Worm (Caenorhabditis elegans) whole organism, L1 larva: ENCODE results near the gene R05G9R.1.
A peak's percentile ranks its signal among the peaks of the same experiment; 100 is the strongest.

Experiments used
- C16A3.4 ChIP-seq: fragments of 150-350 bp; optimal IDR thresholded peaks from 2 replicates; lab custom pipeline; 2014; ENCODE audit warnings: missing biosample characterization, missing genetic modification characterization
- C34B4.2 ChIP-seq: sonication (generic microtip); optimal IDR thresholded peaks from 2 replicates; lab custom pipeline; 2017; ENCODE audit warnings: mild to moderate bottlenecking, missing genetic modification characterization, missing compliant biosample characterization
- F16B12.6 ChIP-seq: fragments of 150-350 bp; optimal IDR thresholded peaks from 2 replicates; lab custom pipeline; 2014; ENCODE audit warnings: missing biosample characterization, missing genetic modification characterization
- aly-2 ChIP-seq: fragments of 150-350 bp; optimal IDR thresholded peaks from 2 replicates; lab custom pipeline; 2014; ENCODE audit warnings: missing biosample characterization, missing genetic modification characterization
- ama-1 ChIP-seq: fragments of 150-350 bp; optimal IDR thresholded peaks from 2 replicates; lab custom pipeline; 2014
- blmp-1 ChIP-seq: fragments of 150-350 bp; optimal IDR thresholded peaks from 2 replicates; lab custom pipeline; 2014; ENCODE audit warnings: missing biosample characterization, missing genetic modification characterization
- ceh-63 ChIP-seq: fragments of 200-800 bp; sonication (Bioruptor generic); optimal IDR thresholded peaks from 2 replicates; lab custom pipeline; 2018; ENCODE audit warnings: mild to moderate bottlenecking, missing genetic modification characterization, missing compliant biosample characterization
- dpl-1 ChIP-seq, 3 experiments: fragments of 150-350 bp in 2 of 3; sonication (generic microtip) in 1 of 3; optimal IDR thresholded peaks; 2 replicates each; lab custom pipeline; 2014 to 2017; ENCODE audit warnings: missing biosample characterization in 3 of 3, missing genetic modification characterization in 3 of 3, missing genetic modification reagents in 3 of 3
- efl-1 ChIP-seq, 4 experiments: fragments of 150-350 bp; optimal IDR thresholded peaks in 3 of 4; peaks in 1 of 4; 1 replicate in 1 of 4; 2 replicates in 3 of 4; lab custom pipeline; 2014; ENCODE audit warnings: missing biosample characterization in 2 of 4, missing genetic modification characterization in 2 of 4, missing genetic modification reagents in 2 of 4
- egl-13 ChIP-seq: sonication (generic microtip); optimal IDR thresholded peaks from 2 replicates; lab custom pipeline; 2016; ENCODE audit warnings: missing genotype, missing genetic modification reagents, missing genetic modification characterization, missing compliant biosample characterization
- elt-2 ChIP-seq: sonication (generic microtip); optimal IDR thresholded peaks from 2 replicates; lab custom pipeline; 2016; ENCODE audit warnings: missing genetic modification characterization, mild to moderate bottlenecking, inconsistent platforms, missing compliant biosample characterization, missing genetic modification reagents
- fkh-10 ChIP-seq: sonication (generic microtip); optimal IDR thresholded peaks from 2 replicates; lab custom pipeline; 2017; ENCODE audit warnings: missing biosample characterization, missing genetic modification reagents, missing genetic modification characterization
- fkh-4 ChIP-seq: sonication (generic microtip); optimal IDR thresholded peaks from 2 replicates; lab custom pipeline; 2016; ENCODE audit warnings: missing compliant biosample characterization, missing genetic modification characterization, borderline replicate concordance
- fkh-8 ChIP-seq: sonication (generic microtip); optimal IDR thresholded peaks from 2 replicates; lab custom pipeline; 2016; ENCODE audit warnings: mild to moderate bottlenecking, missing genetic modification characterization, missing compliant biosample characterization
- grh-1 ChIP-seq: fragments of 200-800 bp; sonication (Bioruptor generic); IDR thresholded peaks from 2 replicates; pipeline ENCODE4 v1.3.6; 2022; ENCODE audit warnings: missing genetic modification reagents, missing genetic modification characterization, missing compliant biosample characterization
- hlh-17 ChIP-seq: fragments of 200-800 bp; sonication (Bioruptor generic); optimal IDR thresholded peaks from 2 replicates; lab custom pipeline; 2018; ENCODE audit warnings: missing genetic modification characterization, mild to moderate bottlenecking, missing compliant biosample characterization, moderate library complexity, borderline replicate concordance
- jun-1 ChIP-seq: fragments of 150-350 bp; optimal IDR thresholded peaks from 2 replicates; lab custom pipeline; 2014; ENCODE audit warnings: missing biosample characterization, missing genetic modification reagents, missing genetic modification characterization
- lin-13 ChIP-seq: fragments of 150-350 bp; optimal IDR thresholded peaks from 2 replicates; lab custom pipeline; 2014; ENCODE audit warnings: missing biosample characterization, missing genetic modification reagents, missing genetic modification characterization
- lin-14 ChIP-seq: fragments of 200-800 bp; sonication (Bioruptor generic); optimal IDR thresholded peaks from 2 replicates; lab custom pipeline; 2018; ENCODE audit warnings: mild to moderate bottlenecking, missing genetic modification characterization, moderate library complexity, missing compliant biosample characterization
- lin-15B ChIP-seq: fragments of 150-350 bp; sonication (generic microtip); optimal IDR thresholded peaks from 3 replicates; lab custom pipeline; 2014; ENCODE audit warnings: missing biosample characterization, missing genetic modification characterization
- lir-3 ChIP-seq: sonication (generic microtip); optimal IDR thresholded peaks from 2 replicates; lab custom pipeline; 2016; ENCODE audit warnings: mild to moderate bottlenecking, missing genetic modification characterization, moderate library complexity, missing compliant biosample characterization; ENCODE audit not compliant: poor library complexity
- mdl-1 ChIP-seq, 2 experiments: fragments of 150-350 bp; optimal IDR thresholded peaks; 2 replicates each; lab custom pipeline; 2014 to 2017; ENCODE audit warnings: missing biosample characterization in 2 of 2, missing genetic modification characterization in 2 of 2, inconsistent platforms in 1 of 2
- nhr-12 ChIP-seq: sonication (generic microtip); optimal IDR thresholded peaks from 2 replicates; lab custom pipeline; 2017; ENCODE audit warnings: missing biosample characterization, missing genetic modification characterization
- nhr-237 ChIP-seq: fragments of 150-350 bp; optimal IDR thresholded peaks from 2 replicates; lab custom pipeline; 2014; ENCODE audit warnings: missing biosample characterization, missing genetic modification characterization
- nhr-84 ChIP-seq: sonication (generic microtip); optimal IDR thresholded peaks from 2 replicates; lab custom pipeline; 2017; ENCODE audit warnings: missing biosample characterization, missing genetic modification characterization
- nhr-85 ChIP-seq: sonication (generic microtip); peaks from one replicate; lab custom pipeline; 2016; ENCODE audit warnings: missing genetic modification characterization, inconsistent platforms, missing compliant biosample characterization
- pag-3 ChIP-seq: sonication (generic microtip); optimal IDR thresholded peaks from 2 replicates; lab custom pipeline; 2017; ENCODE audit warnings: missing genetic modification characterization, mild to moderate bottlenecking, missing compliant biosample characterization, antibody characterized with exemption, borderline replicate concordance; ENCODE audit not compliant: insufficient read depth
- pqm-1 ChIP-seq: sonication (generic microtip); optimal IDR thresholded peaks from 3 replicates; lab custom pipeline; 2017; ENCODE audit warnings: missing biosample characterization, missing genetic modification characterization
- snpc-4 ChIP-seq: fragments of 150-350 bp; optimal IDR thresholded peaks from 2 replicates; lab custom pipeline; 2014; ENCODE audit warnings: missing biosample characterization, missing genetic modification characterization
- sptf-1 ChIP-seq: fragments of 150-350 bp; optimal IDR thresholded peaks from 2 replicates; lab custom pipeline; 2014; ENCODE audit warnings: missing biosample characterization, missing genetic modification characterization
- swsn-7 ChIP-seq: sonication (generic microtip); optimal IDR thresholded peaks from 2 replicates; lab custom pipeline; 2016; ENCODE audit warnings: missing genetic modification characterization, missing compliant biosample characterization
- unc-86 ChIP-seq: sonication (generic microtip); optimal IDR thresholded peaks from 2 replicates; lab custom pipeline; 2016; ENCODE audit warnings: missing genetic modification characterization, missing compliant biosample characterization
- vab-15 ChIP-seq: sonication (generic microtip); optimal IDR thresholded peaks from 2 replicates; lab custom pipeline; 2017; ENCODE audit warnings: missing genotype, mild to moderate bottlenecking, missing genetic modification characterization, missing compliant biosample characterization
- ztf-11 ChIP-seq, 2 experiments: sonication (generic microtip); optimal IDR thresholded peaks; 2 replicates each; lab custom pipeline; 2016 to 2017; ENCODE audit warnings: missing genetic modification characterization in 2 of 2, missing biosample characterization in 1 of 2, missing compliant biosample characterization in 1 of 2

Gene R05G9R.1

DNA sequence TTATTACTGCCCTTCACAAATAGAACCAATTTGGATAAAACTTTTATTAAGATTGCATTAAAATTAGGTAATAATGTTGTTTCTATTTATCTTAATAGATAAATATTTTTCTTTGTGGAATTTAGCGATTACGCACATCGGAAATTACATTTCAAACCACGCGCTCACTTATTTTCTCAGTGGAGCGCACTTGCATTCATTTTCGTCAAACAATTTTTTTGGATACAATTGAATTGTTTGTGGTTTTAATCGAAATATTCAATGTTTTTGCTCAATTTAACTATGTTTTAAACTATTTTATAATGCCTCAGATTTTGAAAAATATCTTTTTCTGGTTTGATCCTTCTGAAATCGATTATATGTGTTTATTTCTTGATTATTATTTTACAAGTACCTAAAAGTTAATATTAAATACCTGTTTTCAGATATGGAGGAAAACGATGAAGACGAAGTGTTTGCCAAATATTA is 22.2 kb upstream of the R05G9R.1 start, which contains the start of gene utp-20 (continued):
- TF ChIP-seq lin-13 (GFP tag; lab: Kevin White, UChicago) = no peak
- peak; percentile 30 for TF ChIP-seq F16B12.6 (tag; lab: Kevin White, UChicago)
- peak; percentile 83 for TF ChIP-seq C16A3.4 (tag; lab: Kevin White, UChicago)
- no peak for TF ChIP-seq fkh-4 (tag; lab: Kevin White, UChicago)
- TF ChIP-seq nhr-84 (tag; lab: Kevin White, UChicago) = no peak
- no peak for TF ChIP-seq nhr-237 (tag; lab: Kevin White, UChicago)
- TF ChIP-seq nhr-12 (tag; lab: Kevin White, UChicago) = no peak
- no peak for TF ChIP-seq pqm-1
- no peak for TF ChIP-seq egl-13 (tag; lab: Kevin White, UChicago)
- no peak for TF ChIP-seq lir-3 (tag; lab: Kevin White, UChicago)

DNA sequence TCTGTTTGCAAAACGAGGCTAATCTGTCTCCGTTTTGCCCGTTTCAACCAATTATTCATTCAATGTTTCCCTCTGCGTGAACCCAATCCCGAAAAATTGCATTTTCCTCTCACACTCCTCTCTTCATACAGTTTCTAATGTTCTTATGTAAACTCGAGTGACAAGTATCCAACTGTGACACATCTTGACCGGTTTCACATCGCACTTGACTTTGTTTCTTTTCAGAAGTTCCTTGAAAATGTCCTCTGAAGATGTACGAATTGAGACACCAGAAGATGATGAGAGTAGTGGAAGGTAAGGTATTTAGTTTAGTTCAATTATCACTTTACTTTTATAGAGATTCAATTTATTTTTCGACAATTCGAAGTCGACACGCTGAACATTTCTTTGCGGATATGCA is 18.1 kb upstream of the R05G9R.1 start, which contains the start of gene abcx-1:
abcx-1 (plus strand) TSS at position 224 of the 400 bp plus-strand sequence.
- no peak for TF ChIP-seq pag-3 (tag; lab: Kevin White, UChicago)
- no peak for TF ChIP-seq jun-1 (tag; lab: Kevin White, UChicago)
- TF ChIP-seq elt-2 = no peak
- no peak for TF ChIP-seq aly-2
- peak; percentile 79 for TF ChIP-seq nhr-85 (tag; lab: Kevin White, UChicago)
- no peak for TF ChIP-seq snpc-4 (tag; lab: Kevin White, UChicago)
- TF ChIP-seq lin-14 (GFP tag; lab: Kevin White, UChicago) = peak; percentile 45
- no peak for TF ChIP-seq egl-13 (tag; lab: Kevin White, UChicago)

- no peak for TF ChIP-seq aly-2
- no peak for TF ChIP-seq ceh-63 (GFP tag; lab: Kevin White, UChicago)
- no peak for TF ChIP-seq mdl-1 (tag; optimal IDR thresholded peaks at IDR 0.05; lab: Kevin White, UChicago)
- TF ChIP-seq grh-1 (GFP tag; lab: Robert Waterston, UW) = no peak
- TF ChIP-seq efl-1 (optimal IDR thresholded peaks at IDR 0.05; lab: Kevin White, UChicago) = no peak
- no peak for TF ChIP-seq efl-1 (GFP tag; optimal IDR thresholded peaks at IDR 0.05 in 1 of 2; lab: Kevin White, UChicago)
- no peak for TF ChIP-seq nhr-237 (tag; lab: Kevin White, UChicago)
- no peak for TF ChIP-seq nhr-12 (tag; lab: Kevin White, UChicago)
- no peak for TF ChIP-seq ztf-11 (tag; optimal IDR thresholded peaks at IDR 0.05; lab: Kevin White, UChicago)
- TF ChIP-seq lin-15B (tag; lab: Kevin White, UChicago) = no peak
Observed at ce11 chrII:6531527-6531926, 17.7 kb upstream of the R05G9R.1 start, which contains the start of gene abch-1. abch-1 (minus strand) TSS chrII:6531627.

DNA sequence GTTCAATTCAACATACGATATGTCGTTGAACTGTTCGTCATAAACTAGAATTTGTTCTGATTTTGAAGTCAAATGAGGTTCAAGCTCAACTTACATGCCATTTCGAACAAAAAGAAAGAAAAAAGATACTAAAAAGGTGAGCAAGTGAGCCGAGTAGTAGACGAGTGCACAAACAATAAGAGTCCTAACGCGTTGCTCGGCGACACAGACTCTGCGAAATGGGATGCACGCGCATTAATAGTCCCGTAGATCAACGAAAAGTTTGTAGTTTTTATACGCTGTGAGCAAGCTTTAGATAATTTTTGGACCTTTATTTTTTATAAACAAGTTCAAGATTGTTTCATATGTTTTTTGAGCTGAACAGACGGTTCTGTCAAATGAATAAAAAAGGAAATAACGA is 14.8 kb upstream of the R05G9R.1 start, which contains the start of gene C56E6.4:
C56E6.4 (minus strand) TSS at position 101 of the 400 bp plus-strand sequence.
- TF ChIP-seq nhr-12 (tag; lab: Kevin White, UChicago) (no peak), fkh-10 (GFP tag; lab: Kevin White, UChicago) (no peak), egl-13 (tag; lab: Kevin White, UChicago) (no peak)

ce11 chrII:6526136-6526684 is 12.4 kb upstream of the R05G9R.1 start:
- no peak for TF ChIP-seq nhr-12 (tag; lab: Kevin White, UChicago)
- TF ChIP-seq swsn-7 = no peak
- no peak for TF ChIP-seq efl-1 (optimal IDR thresholded peaks at IDR 0.05; lab: Kevin White, UChicago)
- TF ChIP-seq efl-1 (GFP tag; optimal IDR thresholded peaks at IDR 0.05 in 1 of 2; lab: Kevin White, UChicago) = peak in 1 of 2 experiments; percentile 56

DNA sequence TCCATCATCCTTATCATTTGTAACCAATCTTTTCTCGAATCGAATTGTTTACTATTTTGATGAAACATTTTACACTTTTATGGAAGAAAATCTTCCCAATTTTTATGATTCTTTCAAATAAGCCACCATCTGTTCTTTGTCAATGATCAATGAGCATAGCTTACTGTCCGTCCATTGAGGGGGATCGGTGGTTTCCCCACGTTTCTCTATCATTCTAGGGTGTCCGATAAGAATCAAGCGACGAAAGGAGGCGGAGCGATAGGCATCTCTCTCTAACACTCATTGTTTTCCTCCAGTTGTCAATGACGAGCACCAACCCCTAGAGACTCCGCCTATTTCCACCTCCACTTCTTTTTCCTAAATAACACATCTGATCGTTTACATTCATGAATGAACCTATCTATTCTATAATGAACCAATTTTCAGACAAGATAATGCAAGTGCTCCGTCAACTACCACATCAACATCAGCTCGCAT is 10.7 kb upstream of the R05G9R.1 start, which contains the start of gene C56E6.2:
C56E6.2 (plus strand) TSS at position 427 of the 477 bp plus-strand sequence.
- TF ChIP-seq elt-2 (peak; percentile 2), sptf-1 (tag; lab: Kevin White, UChicago) (no peak)

ce11 chrII:6523940-6524339 is 10.1 kb upstream of the R05G9R.1 start:
- TF ChIP-seq swsn-7 (no peak), vab-15 (tag; lab: Kevin White, UChicago) (no peak), jun-1 (tag; lab: Kevin White, UChicago) (no peak), fkh-8 (no peak), hlh-17 (no peak), nhr-84 (tag; lab: Kevin White, UChicago) (no peak), unc-86 (tag; lab: Kevin White, UChicago) (no peak), C34B4.2 (tag; lab: Kevin White, UChicago) (no peak), blmp-1 (no peak), pqm-1 (no peak), ama-1 (lab: Kevin White, UChicago) (no peak), dpl-1 (GFP tag; optimal IDR thresholded peaks at IDR 0.05; lab: Kevin White, UChicago) (no peak)
